Worm (Caenorhabditis elegans) whole organism, L4 larva: ENCODE results near the gene txdc-9.
A peak's percentile ranks its signal among the peaks of the same experiment; 100 is the strongest.

ENCODE experiments used
- F37D6.2 ChIP-seq: sonication (generic microtip); optimal IDR thresholded peaks from 2 replicates; lab custom pipeline; 2016; ENCODE audit warnings: mild to moderate bottlenecking, missing genetic modification characterization, missing compliant biosample characterization
- T20F7.1 ChIP-seq: fragments of 200-800 bp; sonication (Bioruptor generic); optimal IDR thresholded peaks from 2 replicates; lab custom pipeline; 2018; ENCODE audit warnings: mild to moderate bottlenecking, missing genetic modification characterization, missing compliant biosample characterization
- Y105C5A.15 ChIP-seq: fragments of 200-800 bp; sonication (Bioruptor generic); IDR thresholded peaks from 2 replicates; pipeline ENCODE4 v1.3.6; 2022; ENCODE audit warnings: missing genetic modification characterization, missing compliant biosample characterization
- Y5F2A.4 ChIP-seq: fragments of 200-800 bp; sonication (Bioruptor generic); optimal IDR thresholded peaks from 2 replicates; lab custom pipeline; 2018; ENCODE audit warnings: mild to moderate bottlenecking, missing genetic modification characterization, missing compliant biosample characterization
- Y75B8A.6 ChIP-seq: fragments of 200-800 bp; sonication (Bioruptor generic); IDR thresholded peaks from 2 replicates; pipeline ENCODE4 v1.3.6; 2022; ENCODE audit warnings: missing genetic modification reagents, missing genetic modification characterization, missing compliant biosample characterization
- ZK337.2 ChIP-seq: fragments of 200-800 bp; sonication (Bioruptor generic); IDR thresholded peaks from 2 replicates; pipeline ENCODE4 v1.3.6; 2022; ENCODE audit warnings: missing genetic modification reagents, missing genetic modification characterization, missing compliant biosample characterization
- aly-2 ChIP-seq: sonication (generic microtip); optimal IDR thresholded peaks from 2 replicates; lab custom pipeline; 2018; ENCODE audit warnings: missing biosample characterization, missing genetic modification characterization
- arid-1 ChIP-seq: fragments of 200-800 bp; sonication (Bioruptor generic); conservative IDR thresholded peaks from 2 replicates; pipeline ENCODE4 v1.3.6; 2022; ENCODE audit warnings: missing genetic modification reagents, missing genetic modification characterization, missing compliant biosample characterization
- attf-4 ChIP-seq: sonication (generic microtip); optimal IDR thresholded peaks from 3 replicates; lab custom pipeline; 2017; ENCODE audit warnings: missing biosample characterization, missing genetic modification characterization
- ceh-20 ChIP-seq: fragments of 200-800 bp; sonication (Bioruptor generic); IDR thresholded peaks from 2 replicates; pipeline ENCODE4 v1.3.6; 2022; ENCODE audit warnings: missing genetic modification reagents, missing genetic modification characterization, missing compliant biosample characterization
- ceh-28 ChIP-seq: fragments of 150-350 bp; optimal IDR thresholded peaks from 2 replicates; lab custom pipeline; 2014; ENCODE audit warnings: missing biosample characterization, missing genetic modification reagents, missing genetic modification characterization
- ces-1 ChIP-seq: fragments of 150-350 bp; sonication (generic microtip); optimal IDR thresholded peaks from 4 replicates; lab custom pipeline; 2014; ENCODE audit warnings: missing biosample characterization, missing genetic modification reagents, missing genetic modification characterization
- cey-2 ChIP-seq: sonication (generic microtip); optimal IDR thresholded peaks from 3 replicates; lab custom pipeline; 2017; ENCODE audit warnings: missing genetic modification characterization, mild to moderate bottlenecking, missing compliant biosample characterization, antibody characterized with exemption, borderline replicate concordance; ENCODE audit not compliant: insufficient read depth
- daf-12 ChIP-seq: fragments of 150-350 bp; optimal IDR thresholded peaks from 2 replicates; lab custom pipeline; 2014; ENCODE audit warnings: missing biosample characterization, missing genetic modification reagents, missing genetic modification characterization
- daf-19 ChIP-seq: fragments of 200-800 bp; sonication (Bioruptor generic); conservative IDR thresholded peaks from 2 replicates; pipeline ENCODE4 v1.3.6; 2022; ENCODE audit warnings: missing genetic modification characterization, missing compliant biosample characterization
- daf-8 ChIP-seq: fragments of 200-800 bp; sonication (Bioruptor generic); IDR thresholded peaks from 2 replicates; pipeline ENCODE4 v1.3.6; 2022; ENCODE audit warnings: missing genetic modification characterization, missing compliant biosample characterization
- dmd-9 ChIP-seq: fragments of 200-800 bp; sonication (Bioruptor generic); IDR thresholded peaks from 2 replicates; pipeline ENCODE4 v1.3.6; 2022; ENCODE audit warnings: missing genetic modification reagents, missing genetic modification characterization, missing compliant biosample characterization
- dpl-1 ChIP-seq: fragments of 150-350 bp; optimal IDR thresholded peaks from 2 replicates; lab custom pipeline; 2014; ENCODE audit warnings: missing biosample characterization, missing genetic modification reagents, missing genetic modification characterization
- dve-1 ChIP-seq: sonication (generic microtip); optimal IDR thresholded peaks from 2 replicates; lab custom pipeline; 2017; ENCODE audit warnings: antibody characterized with exemption, mild to moderate bottlenecking, missing genetic modification characterization, missing compliant biosample characterization; ENCODE audit not compliant: insufficient read depth
- hlh-11 ChIP-seq: fragments of 200-800 bp; sonication (Bioruptor generic); optimal IDR thresholded peaks from 2 replicates; lab custom pipeline; 2018; ENCODE audit warnings: mild to moderate bottlenecking, missing genetic modification characterization, missing compliant biosample characterization
- hlh-30 ChIP-seq: sonication (generic microtip); optimal IDR thresholded peaks from 2 replicates; lab custom pipeline; 2017; ENCODE audit warnings: antibody characterized with exemption, mild to moderate bottlenecking, missing genetic modification characterization, missing compliant biosample characterization; ENCODE audit not compliant: insufficient read depth
- hmg-1.1 ChIP-seq: fragments of 200-800 bp; sonication (Bioruptor generic); IDR thresholded peaks from 2 replicates; pipeline ENCODE4 v1.3.6; 2022; ENCODE audit warnings: missing genetic modification reagents, missing genetic modification characterization, missing compliant biosample characterization
- jun-1 ChIP-seq: fragments of 150-350 bp; optimal IDR thresholded peaks from 2 replicates; lab custom pipeline; 2014; ENCODE audit warnings: missing biosample characterization, missing genetic modification reagents, missing genetic modification characterization
- lin-13 ChIP-seq: fragments of 150-350 bp; optimal IDR thresholded peaks from 2 replicates; lab custom pipeline; 2014; ENCODE audit warnings: missing biosample characterization, missing genetic modification reagents, missing genetic modification characterization
- lsy-2 ChIP-seq, 2 experiments: fragments of 150-350 bp in 1 of 2; sonication (generic microtip) in 1 of 2; optimal IDR thresholded peaks; 2 replicates each; lab custom pipeline; 2014 to 2017; ENCODE audit warnings: missing biosample characterization in 2 of 2, missing genetic modification characterization in 2 of 2
- mep-1 ChIP-seq: fragments of 150-350 bp; sonication (generic microtip); optimal IDR thresholded peaks from 3 replicates; lab custom pipeline; 2014; ENCODE audit warnings: missing biosample characterization, missing genetic modification characterization
- mxl-2 ChIP-seq: fragments of 200-800 bp; sonication (Bioruptor generic); conservative IDR thresholded peaks from 2 replicates; pipeline ENCODE4 v1.3.6; 2022; ENCODE audit warnings: missing genetic modification reagents, missing genetic modification characterization, missing compliant biosample characterization
- mxl-3 ChIP-seq: fragments of 200-800 bp; sonication (Bioruptor generic); optimal IDR thresholded peaks from 2 replicates; lab custom pipeline; 2018; ENCODE audit warnings: mild to moderate bottlenecking, missing genetic modification characterization, missing compliant biosample characterization
- nhr-102 ChIP-seq: sonication (generic microtip); optimal IDR thresholded peaks from 2 replicates; lab custom pipeline; 2016; ENCODE audit warnings: mild to moderate bottlenecking, missing genetic modification characterization, moderate library complexity, missing compliant biosample characterization
- nhr-11 ChIP-seq: fragments of 150-350 bp; optimal IDR thresholded peaks from 2 replicates; lab custom pipeline; 2014; ENCODE audit warnings: missing biosample characterization, missing genetic modification characterization
- nhr-237 ChIP-seq: sonication (generic microtip); optimal IDR thresholded peaks from 2 replicates; lab custom pipeline; 2017; ENCODE audit warnings: missing biosample characterization, missing genetic modification characterization
- nhr-41 ChIP-seq: fragments of 200-800 bp; sonication (Bioruptor generic); IDR thresholded peaks from 2 replicates; pipeline ENCODE4 v1.3.6; 2022; ENCODE audit warnings: missing genetic modification reagents, missing genetic modification characterization, missing compliant biosample characterization
- nhr-42 ChIP-seq: fragments of 200-800 bp; sonication (Bioruptor generic); IDR thresholded peaks from 2 replicates; pipeline ENCODE4 v1.3.6; 2022; ENCODE audit warnings: missing genetic modification characterization, missing compliant biosample characterization
- nhr-6 ChIP-seq: fragments of 150-350 bp; optimal IDR thresholded peaks from 2 replicates; lab custom pipeline; 2014; ENCODE audit warnings: missing biosample characterization, missing genetic modification characterization
- nhr-76 ChIP-seq: fragments of 150-350 bp; optimal IDR thresholded peaks from 2 replicates; lab custom pipeline; 2014; ENCODE audit warnings: missing biosample characterization, missing genetic modification characterization
- nhr-77 ChIP-seq: fragments of 150-350 bp; optimal IDR thresholded peaks from 2 replicates; lab custom pipeline; 2014; ENCODE audit warnings: missing biosample characterization, missing genetic modification characterization
- pha-4 ChIP-seq, 2 experiments: fragments of 150-350 bp in 1 of 2; fragments of 200-800 bp in 1 of 2; sonication (Bioruptor generic) in 1 of 2; IDR thresholded peaks in 1 of 2; optimal IDR thresholded peaks in 1 of 2; 2 replicates each; pipeline versions ENCODE4 v1.3.6 to Lab custom; 2014 to 2022; ENCODE audit warnings: missing genetic modification characterization in 2 of 2, missing genetic modification reagents in 2 of 2, missing biosample characterization in 1 of 2, missing compliant biosample characterization in 1 of 2
- php-3 ChIP-seq: fragments of 200-800 bp; sonication (Bioruptor generic); IDR thresholded peaks from 2 replicates; pipeline ENCODE4 v1.3.6; 2022; ENCODE audit warnings: missing genetic modification reagents, missing genetic modification characterization, missing compliant biosample characterization
- sdz-12 ChIP-seq: fragments of 200-800 bp; sonication (Bioruptor generic); optimal IDR thresholded peaks from 2 replicates; lab custom pipeline; 2018; ENCODE audit warnings: mild to moderate bottlenecking, missing genetic modification characterization, missing compliant biosample characterization
- set-16 ChIP-seq: fragments of 200-800 bp; sonication (Bioruptor generic); IDR thresholded peaks from 2 replicates; pipeline ENCODE4 v1.3.6; 2022; ENCODE audit warnings: missing genetic modification reagents, missing genetic modification characterization, missing compliant biosample characterization
- spr-1 ChIP-seq: sonication (generic microtip); optimal IDR thresholded peaks from 2 replicates; lab custom pipeline; 2016; ENCODE audit warnings: mild to moderate bottlenecking, missing genetic modification characterization, missing compliant biosample characterization
- spr-3 ChIP-seq: fragments of 200-800 bp; sonication (Bioruptor generic); optimal IDR thresholded peaks from 2 replicates; lab custom pipeline; 2018; ENCODE audit warnings: mild to moderate bottlenecking, missing genetic modification characterization, missing compliant biosample characterization
- tag-97 ChIP-seq: fragments of 200-800 bp; sonication (Bioruptor generic); IDR thresholded peaks from 2 replicates; pipeline ENCODE4 v1.3.6; 2022; ENCODE audit warnings: missing genetic modification characterization, missing compliant biosample characterization
- unc-39 ChIP-seq: sonication (generic microtip); optimal IDR thresholded peaks from 2 replicates; lab custom pipeline; 2017; ENCODE audit warnings: missing biosample characterization, missing genetic modification characterization
- unc-62 ChIP-seq, 3 experiments: fragments of 150-350 bp in 1 of 3; sonication (generic microtip); optimal IDR thresholded peaks in 2 of 3; peaks in 1 of 3; 1 replicate in 1 of 3; 2 replicates in 2 of 3; lab custom pipeline; 2014 to 2017; ENCODE audit warnings: missing biosample characterization in 3 of 3, missing genetic modification characterization in 3 of 3, missing genetic modification reagents in 3 of 3, missing genotype in 1 of 3
- zfp-2 ChIP-seq: sonication (generic microtip); optimal IDR thresholded peaks from 2 replicates; lab custom pipeline; 2016; ENCODE audit warnings: mild to moderate bottlenecking, missing genetic modification characterization, missing compliant biosample characterization
- zip-2 ChIP-seq: fragments of 150-350 bp; optimal IDR thresholded peaks from 2 replicates; lab custom pipeline; 2014; ENCODE audit warnings: missing biosample characterization, missing genetic modification characterization
- ztf-11 ChIP-seq: fragments of 150-350 bp; optimal IDR thresholded peaks from 2 replicates; lab custom pipeline; 2014; ENCODE audit warnings: missing biosample characterization, missing genetic modification characterization

txdc-9 gene

DNA sequence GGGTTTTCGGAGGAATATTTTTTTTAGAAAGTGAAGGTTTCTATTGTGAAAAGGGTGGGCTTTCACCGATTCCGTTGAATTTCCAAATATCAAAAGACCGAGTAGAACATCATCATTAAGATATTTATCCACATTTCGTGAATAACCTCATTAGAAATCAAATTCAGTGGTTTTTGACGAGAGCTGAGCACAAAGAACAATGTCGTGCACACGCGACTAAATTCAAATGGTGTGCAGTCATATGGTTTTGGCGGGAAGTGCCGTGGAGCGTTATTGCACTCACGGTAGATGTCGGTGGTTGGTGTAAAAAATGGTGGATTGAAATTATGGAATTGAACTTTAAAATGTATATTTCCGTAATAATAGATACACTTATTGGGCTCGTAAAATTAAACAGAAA, 20.7 kb downstream of the txdc-9 start (continued):
- TF ChIP-seq hmg-1.1 (0 out of 2 replicates have a peak, but pooled peaks have one; percentile 11), hlh-30 (peak; percentile 76), mep-1 (tag; lab: Kevin White, UChicago) (peak; percentile 40), unc-39 (tag; lab: Kevin White, UChicago) (no peak), dpl-1 (peak; percentile 58), attf-4 (tag; lab: Kevin White, UChicago) (no peak), ceh-20 (GFP tag; lab: Robert Waterston, UW) (no peak), daf-12 (tag; lab: Kevin White, UChicago) (no peak), lsy-2 (tag; optimal IDR thresholded peaks at IDR 0.05; lab: Kevin White, UChicago) (peak in 1 of 2 experiments; percentile 28), tag-97 (no peak), arid-1 (GFP tag; lab: Robert Waterston, UW) (no peak), hlh-11 (tag; lab: Kevin White, UChicago) (peak; percentile 10), F37D6.2 (tag; lab: Kevin White, UChicago) (no peak), sdz-12 (GFP tag; lab: Kevin White, UChicago) (no peak), spr-1 (tag; lab: Kevin White, UChicago) (no peak), Y75B8A.6 (no peak), set-16 (GFP tag; lab: Robert Waterston, UW) (no peak), unc-62 (GFP tag; optimal IDR thresholded peaks at IDR 0.05 in 1 of 2; lab: Kevin White, UChicago) (peak in 1 of 2 experiments; percentile 96), unc-62 (tag; optimal IDR thresholded peaks at IDR 0.05; lab: Kevin White, UChicago) (no peak), ces-1 (no peak), zfp-2 (tag; lab: Kevin White, UChicago) (no peak), ceh-28 (no peak), dve-1 (tag; lab: Kevin White, UChicago) (peak; percentile 5), nhr-42 (GFP tag; lab: Robert Waterston, UW) (no peak)

DNA sequence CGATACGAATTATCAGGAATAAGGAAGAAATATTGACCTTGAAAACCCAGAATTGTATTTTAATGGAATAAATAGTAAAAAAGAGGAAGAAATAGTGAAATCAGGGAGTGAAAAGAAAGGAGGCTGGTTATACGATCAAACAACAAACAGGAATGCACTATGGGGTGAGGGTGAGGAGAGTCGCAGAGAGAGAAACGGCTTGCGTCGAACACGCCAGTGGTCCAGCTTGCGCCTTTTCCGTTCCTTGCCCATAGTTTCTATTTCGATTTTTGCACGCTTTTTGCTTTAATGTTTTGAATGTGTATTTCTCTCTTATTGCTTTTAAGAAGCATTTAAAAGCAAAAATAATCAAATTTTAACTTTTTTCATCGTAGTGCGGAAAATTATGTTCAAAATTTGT, 21.7 kb downstream of the txdc-9 start:
- TF ChIP-seq php-3 (GFP tag; lab: Robert Waterston, UW) (no peak), daf-19 (no peak), lin-13 (GFP tag; lab: Kevin White, UChicago) (peak; percentile 73), nhr-102 (tag; lab: Kevin White, UChicago) (peak; percentile 8), set-16 (GFP tag; lab: Robert Waterston, UW) (peak; percentile 21; the same call in 1 of the 2 replicates), lsy-2 (tag; optimal IDR thresholded peaks at IDR 0.05; lab: Kevin White, UChicago) (peak; percentile 71 to 92), spr-1 (tag; lab: Kevin White, UChicago) (peak; percentile 80), nhr-11 (tag; lab: Kevin White, UChicago) (peak; percentile 82), zip-2 (tag; lab: Kevin White, UChicago) (peak; percentile 39), mxl-3 (GFP tag; lab: Kevin White, UChicago) (peak; percentile 71), dmd-9 (GFP tag; lab: Robert Waterston, UW) (no peak), pha-4 (GFP tag; IDR thresholded peaks at IDR 0.05; lab: Robert Waterston, UW) (peak; percentile 52; the same call in 1 of the 2 replicates), pha-4 (tag; optimal IDR thresholded peaks at IDR 0.05; lab: Kevin White, UChicago) (no peak), Y105C5A.15 (GFP tag; lab: Robert Waterston, UW) (no peak), nhr-76 (no peak), cey-2 (no peak), aly-2 (tag; lab: Kevin White, UChicago) (no peak), mxl-2 (GFP tag; lab: Robert Waterston, UW) (no peak), spr-3 (GFP tag; lab: Kevin White, UChicago) (no peak), nhr-237 (tag; lab: Kevin White, UChicago) (no peak), nhr-41 (no peak), Y75B8A.6 (no peak), attf-4 (tag; lab: Kevin White, UChicago) (no peak), ZK337.2 (GFP tag; lab: Robert Waterston, UW) (no peak), Y5F2A.4 (GFP tag; lab: Kevin White, UChicago) (no peak), nhr-77 (tag; lab: Kevin White, UChicago) (peak; percentile 72), jun-1 (peak; percentile 5), dve-1 (tag; lab: Kevin White, UChicago) (peak; percentile 91), daf-8 (GFP tag; lab: Robert Waterston, UW) (no peak), T20F7.1 (GFP tag; lab: Kevin White, UChicago) (peak; percentile 62), dpl-1 (peak; percentile 81), nhr-6 (tag; lab: Kevin White, UChicago) (peak; percentile 88), hmg-1.1 (peak; percentile 78), ztf-11 (tag; lab: Kevin White, UChicago) (no peak)
